Worm (Caenorhabditis elegans): Measurements from ENCODE around the gene msrp-5.
"Not testable (repeated sequence)": the region's sequence is repeated elsewhere in the genome, so short reads cannot be mapped to it uniquely, and the experiment has no call there.

msrp-5 gene

DNA sequence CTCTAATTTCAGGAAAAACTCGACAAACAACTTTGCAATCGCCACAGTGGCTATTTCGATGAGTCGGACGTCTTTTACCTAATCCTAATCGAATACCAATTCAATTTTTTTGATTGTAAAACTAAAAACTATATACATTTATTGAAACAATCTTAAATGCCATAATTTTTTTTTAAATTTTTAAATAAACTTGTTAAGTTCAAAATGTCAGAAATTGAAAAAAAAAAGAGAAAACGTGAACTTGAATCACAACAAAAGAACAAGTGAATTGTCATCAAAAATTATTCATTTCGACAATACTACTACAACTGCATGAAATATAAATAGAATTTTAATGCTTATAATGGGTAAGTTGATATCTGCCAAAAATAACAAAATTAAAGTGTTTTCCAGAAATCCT, 4.5 kb upstream of the msrp-5 start, which contains the start of gene D2062.13:
D2062.13 (plus strand) TSS at position 301 of the 400 bp plus-strand sequence.
- TF ChIP-seq zip-4 (GFP tag; optimal IDR thresholded peaks at IDR 0.05); sptf-1 (tag; optimal IDR thresholded peaks at IDR 0.05); nhr-85 (tag): not testable (repeated sequence)

DNA sequence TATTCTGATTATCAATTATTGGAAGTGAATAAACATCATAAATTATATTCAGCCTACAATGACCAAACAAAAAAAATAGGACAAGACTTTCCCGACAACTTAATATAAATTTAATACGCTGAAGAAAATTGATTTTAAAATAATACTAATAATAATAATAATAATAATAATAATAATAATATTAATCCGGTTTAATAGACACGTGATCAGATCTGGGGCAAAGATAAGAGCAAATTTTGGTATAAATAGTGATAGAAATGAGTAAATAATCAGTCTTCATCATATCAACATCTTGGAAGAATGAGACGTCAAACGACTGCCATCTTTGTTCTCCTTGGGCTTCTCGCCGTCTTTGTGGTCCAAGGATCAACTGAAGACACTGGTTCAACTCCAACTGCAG, 2.4 kb downstream of the msrp-5 start, which contains the start of gene msrp-6:
msrp-6 (plus strand) TSS at position 301 of the 400 bp plus-strand sequence.
- not testable (repeated sequence) for TF ChIP-seq nhr-90 (tag; optimal IDR thresholded peaks at IDR 0.05; ENCODE audit: poor library complexity); blmp-1 (tag; optimal IDR thresholded peaks at IDR 0.05); nhr-84 (tag; optimal IDR thresholded peaks at IDR 0.05)

DNA sequence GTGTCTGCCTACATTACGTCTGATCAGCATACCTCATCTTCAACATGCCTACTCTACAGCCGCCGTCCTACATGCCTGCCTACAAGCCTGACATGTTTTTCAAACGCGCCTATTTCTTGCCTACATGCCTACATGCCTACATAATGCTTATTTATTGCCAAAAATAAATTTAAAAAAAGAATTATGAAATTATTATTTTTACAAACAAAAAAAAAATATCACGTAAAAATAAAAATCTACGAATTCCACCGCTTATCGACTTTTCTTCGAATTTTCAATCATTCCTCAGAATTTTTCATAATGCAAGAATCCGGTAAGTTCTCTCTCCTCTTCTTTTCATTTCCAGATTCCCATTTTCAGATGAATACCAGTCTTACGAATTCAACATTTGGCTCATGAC, 5.7 kb downstream of the msrp-5 start, which contains the start of gene D2062.5:
D2062.5 (plus strand) TSS at position 301 of the 400 bp plus-strand sequence.
- TF ChIP-seq hlh-17 (GFP tag; optimal IDR thresholded peaks at IDR 0.05; ENCODE audit: borderline replicate concordance) (no peak), lir-3 (tag; optimal IDR thresholded peaks at IDR 0.05; ENCODE audit: poor library complexity) (no peak), nhr-237 (tag; optimal IDR thresholded peaks at IDR 0.05) (no peak), vab-15 (tag; optimal IDR thresholded peaks at IDR 0.05) (no peak)

DNA sequence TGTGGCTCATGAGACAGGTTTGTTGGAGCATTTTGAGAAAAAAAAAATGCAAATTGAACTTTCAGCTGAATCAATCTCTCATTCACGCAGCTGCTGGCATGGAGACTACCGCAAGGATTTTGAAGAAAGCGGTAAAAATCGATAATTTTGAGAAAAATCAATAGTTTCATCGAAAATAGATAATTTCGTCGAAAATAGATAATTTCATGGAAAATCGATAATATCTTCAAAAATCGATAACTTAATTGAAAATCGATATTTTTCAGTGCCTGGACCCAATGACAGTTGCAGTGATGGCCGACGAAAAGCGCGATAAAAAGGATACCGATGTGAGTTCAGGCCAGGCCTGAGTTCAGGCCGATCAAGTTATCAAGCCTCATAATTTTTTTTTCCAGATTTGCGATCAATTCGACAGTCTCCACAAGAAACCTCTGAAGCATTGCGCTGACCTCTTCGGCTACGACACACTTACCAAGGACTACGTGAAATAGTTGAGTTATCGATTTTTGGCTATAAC, 6.3 kb downstream of the msrp-5 start, which contains the start of gene D2062.4:
D2062.4 (plus strand) TSS at position 467 of the 517 bp plus-strand sequence.
- TF ChIP-seq skn-1, nhr-12, mdl-1 (tag; optimal IDR thresholded peaks at IDR 0.05): not testable (repeated sequence)

DNA sequence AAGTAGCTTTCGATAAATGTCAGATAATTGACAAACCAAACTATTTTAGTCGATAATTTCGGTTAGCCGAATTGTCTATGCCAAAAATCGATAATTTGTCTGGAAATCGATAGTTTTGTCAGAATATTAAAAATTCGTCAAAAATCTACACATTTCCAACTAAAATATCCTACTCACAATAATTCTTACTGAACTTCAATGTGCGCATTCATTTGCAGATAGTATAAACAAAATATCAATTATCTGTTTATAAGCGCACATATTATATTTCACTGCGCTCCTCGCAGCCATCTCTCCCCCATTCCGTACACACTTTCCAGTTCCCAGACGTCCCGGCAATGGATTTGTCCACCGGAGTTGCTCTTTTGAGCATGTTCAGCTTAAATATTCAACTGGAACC, 8.1 kb downstream of the msrp-5 start, which contains the start of gene lgc-28:
lgc-28 (plus strand) TSS at position 301 of the 400 bp plus-strand sequence.
- TF ChIP-seq nhr-47 (tag; optimal IDR thresholded peaks at IDR 0.05): no peak
- TF ChIP-seq fos-1 (tag; optimal IDR thresholded peaks at IDR 0.05): no peak
- no peak for TF ChIP-seq egl-13 (tag; optimal IDR thresholded peaks at IDR 0.05)
- TF ChIP-seq nhr-237 (tag; optimal IDR thresholded peaks at IDR 0.05): no peak
- no peak for TF ChIP-seq ztf-11 (tag; optimal IDR thresholded peaks at IDR 0.05)
- no peak for TF ChIP-seq nhr-85 (tag)
- no peak for TF ChIP-seq ceh-63 (GFP tag; optimal IDR thresholded peaks at IDR 0.05)
- TF ChIP-seq egl-27 (tag; optimal IDR thresholded peaks at IDR 0.05): no peak
- no peak for TF ChIP-seq swsn-7 (tag; optimal IDR thresholded peaks at IDR 0.05)
- TF ChIP-seq ceh-88 (GFP tag; IDR thresholded peaks at IDR 0.05): no peak
- no peak for TF ChIP-seq pag-3 (tag; optimal IDR thresholded peaks at IDR 0.05; ENCODE audit: borderline replicate concordance, insufficient read depth)
- no peak for TF ChIP-seq dpl-1 (GFP tag; optimal IDR thresholded peaks at IDR 0.05)
- TF ChIP-seq Y116A8C.19 (tag; optimal IDR thresholded peaks at IDR 0.05; ENCODE audit: borderline replicate concordance): no peak
- no peak for TF ChIP-seq nhr-84 (tag; optimal IDR thresholded peaks at IDR 0.05)
- TF ChIP-seq nhr-19 (GFP tag; conservative IDR thresholded peaks at IDR 0.05): no peak
- no peak for TF ChIP-seq unc-130 (tag; optimal IDR thresholded peaks at IDR 0.05)

DNA sequence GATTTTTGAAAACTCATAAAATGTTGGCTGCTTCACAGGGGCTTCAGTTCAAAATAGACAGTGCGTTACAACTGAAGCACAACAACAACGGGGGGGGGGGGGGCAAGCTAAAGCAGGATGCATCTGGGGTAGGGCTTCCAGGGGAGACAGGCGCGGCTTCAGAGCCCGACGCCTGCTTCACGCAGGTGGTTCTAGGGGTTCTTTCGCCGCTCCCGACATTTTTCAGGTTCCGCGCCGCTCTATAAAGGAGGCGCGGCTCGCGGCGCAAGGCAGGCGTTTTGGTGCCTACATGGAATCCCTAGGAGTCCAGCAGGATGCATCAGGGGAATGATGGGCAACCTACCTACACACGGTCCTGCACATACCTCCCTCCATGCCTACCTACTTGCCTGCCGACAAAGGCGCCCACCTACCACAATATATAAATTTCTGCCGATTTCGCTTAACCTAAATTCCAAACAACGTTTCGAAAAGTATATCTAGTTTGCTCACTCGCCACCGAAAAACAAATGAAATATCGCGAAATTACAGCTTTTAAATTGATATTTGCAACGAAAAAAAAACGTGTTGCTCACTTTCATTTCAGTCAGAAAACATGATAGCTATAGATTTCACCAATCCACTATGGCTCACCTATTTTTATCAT, 10.5 kb downstream of the msrp-5 start, which contains the start of gene sri-71:
sri-71 (plus strand) TSS at position 596 of the 646 bp plus-strand sequence.
- TF ChIP-seq pax-3 (tag; optimal IDR thresholded peaks at IDR 0.05): no peak
- no peak for TF ChIP-seq hlh-17 (GFP tag; optimal IDR thresholded peaks at IDR 0.05; ENCODE audit: borderline replicate concordance)
- no peak for TF ChIP-seq ztf-11 (tag; optimal IDR thresholded peaks at IDR 0.05)
- no peak for TF ChIP-seq efl-1 (optimal IDR thresholded peaks at IDR 0.05)
- TF ChIP-seq efl-1 (GFP tag; optimal IDR thresholded peaks at IDR 0.05 in 1 of 2): peak in 1 of 2 experiments; percentile 60
- no peak for TF ChIP-seq efl-3 (GFP tag; optimal IDR thresholded peaks at IDR 0.05)
- no peak for TF ChIP-seq lin-15B (tag; optimal IDR thresholded peaks at IDR 0.05)
